Worm (Caenorhabditis elegans): ENCODE measurements around the gene bath-24.

ce11 chrII:1996237-1996636 lies 49.2 kb downstream of the bath-24 start, which contains the start of gene math-20:
- TF ChIP-seq unc-62 (GFP tag; optimal IDR thresholded peaks at IDR 0.05) (no peak), lin-32 (GFP tag; optimal IDR thresholded peaks at IDR 0.05) (no peak), elt-3 (tag; optimal IDR thresholded peaks at IDR 0.05) (no peak), ceh-39 (tag; optimal IDR thresholded peaks at IDR 0.05) (no peak), snpc-4 (tag; optimal IDR thresholded peaks at IDR 0.05) (no peak), ztf-11 (tag; optimal IDR thresholded peaks at IDR 0.05) (no peak), sptf-1 (tag; optimal IDR thresholded peaks at IDR 0.05) (no peak), mab-5 (tag; optimal IDR thresholded peaks at IDR 0.05) (no peak), lin-13 (tag; optimal IDR thresholded peaks at IDR 0.05) (no peak), drap-1 (GFP tag; optimal IDR thresholded peaks at IDR 0.05) (no peak), flh-1 (GFP tag; optimal IDR thresholded peaks at IDR 0.05) (no peak), pha-4 (tag; optimal IDR thresholded peaks at IDR 0.05) (no peak), nhr-237 (tag; optimal IDR thresholded peaks at IDR 0.05) (no peak)
